Worm (Caenorhabditis elegans) whole organism, L2 larva: ENCODE data around the gene ZC190.7.
A peak's percentile ranks its signal among the peaks of the same experiment; 100 is the strongest.

ENCODE experiments used
- C34F6.9 ChIP-seq: fragments of 150-350 bp; optimal IDR thresholded peaks from 2 replicates; lab custom pipeline; 2014; ENCODE audit warnings: missing biosample characterization, missing genetic modification characterization
- F13H6.1 ChIP-seq: sonication (generic microtip); optimal IDR thresholded peaks from 2 replicates; lab custom pipeline; 2016; ENCODE audit warnings: missing genetic modification characterization, missing compliant biosample characterization
- R02D3.7 ChIP-seq: fragments of 150-350 bp; optimal IDR thresholded peaks from 2 replicates; lab custom pipeline; 2014; ENCODE audit warnings: missing biosample characterization, missing genetic modification characterization
- Y55F3AM.14 ChIP-seq: fragments of 200-800 bp; sonication (Bioruptor generic); optimal IDR thresholded peaks from 2 replicates; lab custom pipeline; 2018; ENCODE audit warnings: mild to moderate bottlenecking, missing genetic modification characterization, missing compliant biosample characterization
- ZK546.5 ChIP-seq: sonication (generic microtip); optimal IDR thresholded peaks from 2 replicates; lab custom pipeline; 2017; ENCODE audit warnings: missing biosample characterization, missing genetic modification characterization
- alr-1 ChIP-seq: fragments of 150-350 bp; optimal IDR thresholded peaks from 2 replicates; lab custom pipeline; 2014; ENCODE audit warnings: missing biosample characterization, missing genetic modification characterization
- aly-2 ChIP-seq: fragments of 150-350 bp; optimal IDR thresholded peaks from 2 replicates; lab custom pipeline; 2014; ENCODE audit warnings: missing biosample characterization, missing genetic modification characterization
- ama-1 ChIP-seq: fragments of 150-350 bp; optimal IDR thresholded peaks from 2 replicates; lab custom pipeline; 2018; ENCODE audit warnings: inconsistent platforms
- blmp-1 ChIP-seq: sonication (generic microtip); optimal IDR thresholded peaks from 2 replicates; lab custom pipeline; 2017; ENCODE audit warnings: missing genetic modification characterization, mild to moderate bottlenecking, missing compliant biosample characterization, antibody characterized with exemption, moderate library complexity; ENCODE audit not compliant: insufficient read depth
- ceh-16 ChIP-seq: fragments of 150-350 bp; optimal IDR thresholded peaks from 2 replicates; lab custom pipeline; 2014; ENCODE audit warnings: missing biosample characterization, missing genetic modification characterization
- ceh-82 ChIP-seq: fragments of 150-350 bp; optimal IDR thresholded peaks from 2 replicates; lab custom pipeline; 2014; ENCODE audit warnings: missing biosample characterization, missing genetic modification characterization
- crh-2 ChIP-seq: sonication (generic microtip); optimal IDR thresholded peaks from 2 replicates; lab custom pipeline; 2017; ENCODE audit warnings: missing biosample characterization, missing genetic modification characterization
- dmd-4 ChIP-seq: sonication (generic microtip); optimal IDR thresholded peaks from 2 replicates; lab custom pipeline; 2017; ENCODE audit warnings: missing biosample characterization, missing genetic modification characterization
- egl-27 ChIP-seq: sonication (generic microtip); optimal IDR thresholded peaks from 3 replicates; lab custom pipeline; 2017; ENCODE audit warnings: missing biosample characterization, missing genetic modification reagents, missing genetic modification characterization
- elt-1 ChIP-seq: fragments of 150-350 bp; optimal IDR thresholded peaks from 2 replicates; lab custom pipeline; 2014; ENCODE audit warnings: missing biosample characterization, missing genetic modification characterization
- elt-3 ChIP-seq: sonication (generic microtip); optimal IDR thresholded peaks from 2 replicates; lab custom pipeline; 2017; ENCODE audit warnings: missing biosample characterization, missing genetic modification characterization
- fos-1 ChIP-seq: fragments of 150-350 bp; optimal IDR thresholded peaks from 2 replicates; lab custom pipeline; 2014; ENCODE audit warnings: missing biosample characterization, missing genetic modification characterization
- gmeb-1 ChIP-seq: fragments of 150-350 bp; optimal IDR thresholded peaks from 2 replicates; lab custom pipeline; 2014; ENCODE audit warnings: missing biosample characterization, missing genetic modification characterization
- lin-11 ChIP-seq: fragments of 150-350 bp; sonication (generic microtip); optimal IDR thresholded peaks from 2 replicates; lab custom pipeline; 2014; ENCODE audit warnings: missing biosample characterization, missing genetic modification characterization, inconsistent platforms, mixed read lengths
- lin-13 ChIP-seq: fragments of 150-350 bp; optimal IDR thresholded peaks from 2 replicates; lab custom pipeline; 2014; ENCODE audit warnings: missing biosample characterization, missing genetic modification reagents, missing genetic modification characterization
- lin-39 ChIP-seq: fragments of 150-350 bp; optimal IDR thresholded peaks from 2 replicates; lab custom pipeline; 2014; ENCODE audit warnings: missing biosample characterization, missing genetic modification reagents, missing genetic modification characterization
- lsy-2 ChIP-seq, 2 experiments: fragments of 150-350 bp in 1 of 2; sonication (generic microtip) in 1 of 2; optimal IDR thresholded peaks; 2 replicates each; lab custom pipeline; 2014 to 2017; ENCODE audit warnings: missing biosample characterization in 2 of 2, missing genetic modification characterization in 2 of 2
- mab-5 ChIP-seq: fragments of 150-350 bp; optimal IDR thresholded peaks from 2 replicates; lab custom pipeline; 2014; ENCODE audit warnings: missing biosample characterization, missing genetic modification characterization
- mbf-1 ChIP-seq: sonication (generic microtip); optimal IDR thresholded peaks from 2 replicates; lab custom pipeline; 2017; ENCODE audit warnings: missing biosample characterization, missing genetic modification characterization
- mdl-1 ChIP-seq, 2 experiments: fragments of 150-350 bp in 1 of 2; sonication (generic microtip) in 1 of 2; optimal IDR thresholded peaks; 2 replicates each; lab custom pipeline; 2017; ENCODE audit warnings: missing biosample characterization in 2 of 2, missing genetic modification characterization in 2 of 2
- nhr-10 ChIP-seq: sonication (generic microtip); optimal IDR thresholded peaks from 2 replicates; lab custom pipeline; 2017; ENCODE audit warnings: missing biosample characterization, missing genetic modification characterization
- nhr-11 ChIP-seq: fragments of 150-350 bp; optimal IDR thresholded peaks from 2 replicates; lab custom pipeline; 2014; ENCODE audit warnings: missing biosample characterization, missing genetic modification characterization
- nhr-12 ChIP-seq: fragments of 150-350 bp; optimal IDR thresholded peaks from 2 replicates; lab custom pipeline; 2014; ENCODE audit warnings: missing biosample characterization, missing genetic modification characterization
- nhr-129 ChIP-seq: fragments of 150-350 bp; optimal IDR thresholded peaks from 2 replicates; lab custom pipeline; 2014; ENCODE audit warnings: missing biosample characterization, missing genetic modification characterization
- nhr-21 ChIP-seq: fragments of 150-350 bp; optimal IDR thresholded peaks from 2 replicates; lab custom pipeline; 2014; ENCODE audit warnings: missing biosample characterization, missing genetic modification characterization
- nhr-23 ChIP-seq: fragments of 150-350 bp; optimal IDR thresholded peaks from 2 replicates; lab custom pipeline; 2014; ENCODE audit warnings: missing biosample characterization, missing genetic modification reagents, missing genetic modification characterization
- nhr-237 ChIP-seq: fragments of 150-350 bp; optimal IDR thresholded peaks from 2 replicates; lab custom pipeline; 2014; ENCODE audit warnings: missing biosample characterization, missing genetic modification characterization
- nhr-25 ChIP-seq: fragments of 150-350 bp; sonication (generic microtip); optimal IDR thresholded peaks from 3 replicates; lab custom pipeline; 2014; ENCODE audit warnings: missing biosample characterization, missing genetic modification characterization
- nhr-6 ChIP-seq: fragments of 150-350 bp; optimal IDR thresholded peaks from 2 replicates; lab custom pipeline; 2014; ENCODE audit warnings: missing biosample characterization, missing genetic modification characterization
- nhr-77 ChIP-seq: fragments of 150-350 bp; optimal IDR thresholded peaks from 2 replicates; lab custom pipeline; 2014; ENCODE audit warnings: missing biosample characterization, missing genetic modification characterization
- peb-1 ChIP-seq: fragments of 150-350 bp; optimal IDR thresholded peaks from 2 replicates; lab custom pipeline; 2014; ENCODE audit warnings: missing biosample characterization, missing genetic modification characterization
- sem-4 ChIP-seq: fragments of 150-350 bp; optimal IDR thresholded peaks from 2 replicates; lab custom pipeline; 2014; ENCODE audit warnings: missing biosample characterization, missing genetic modification reagents, missing genetic modification characterization
- skn-1 ChIP-seq: sonication (generic microtip); optimal IDR thresholded peaks from 2 replicates; lab custom pipeline; 2017; ENCODE audit warnings: missing biosample characterization, missing genetic modification characterization
- sma-3 ChIP-seq: sonication (generic microtip); optimal IDR thresholded peaks from 2 replicates; lab custom pipeline; 2016; ENCODE audit warnings: missing genetic modification reagents, missing genetic modification characterization, missing compliant biosample characterization
- sma-9 ChIP-seq, 2 experiments: fragments of 150-350 bp in 1 of 2; sonication (generic microtip) in 1 of 2; optimal IDR thresholded peaks; 2 replicates each; lab custom pipeline; 2014 to 2016; ENCODE audit warnings: missing genetic modification characterization in 2 of 2, mild to moderate bottlenecking in 1 of 2, missing biosample characterization in 1 of 2, missing compliant biosample characterization in 1 of 2, missing genetic modification reagents in 1 of 2, moderate library complexity in 1 of 2
- snpc-4 ChIP-seq: fragments of 150-350 bp; optimal IDR thresholded peaks from 2 replicates; lab custom pipeline; 2014; ENCODE audit warnings: missing biosample characterization, missing genetic modification characterization
- unc-39 ChIP-seq: fragments of 150-350 bp; optimal IDR thresholded peaks from 2 replicates; lab custom pipeline; 2014; ENCODE audit warnings: missing biosample characterization, missing genetic modification characterization
- unc-55 ChIP-seq: fragments of 150-350 bp; sonication (generic microtip); optimal IDR thresholded peaks from 3 replicates; lab custom pipeline; 2014; ENCODE audit warnings: missing biosample characterization, missing genetic modification reagents, missing genetic modification characterization
- unc-62 ChIP-seq: fragments of 150-350 bp; optimal IDR thresholded peaks from 2 replicates; lab custom pipeline; 2014; ENCODE audit warnings: missing biosample characterization, missing genetic modification reagents, missing genetic modification characterization
- zag-1 ChIP-seq: fragments of 150-350 bp; optimal IDR thresholded peaks from 2 replicates; lab custom pipeline; 2014; ENCODE audit warnings: missing biosample characterization, missing genetic modification characterization
- ztf-1 ChIP-seq: fragments of 200-800 bp; sonication (Bioruptor generic); conservative IDR thresholded peaks from 2 replicates; pipeline ENCODE4 v1.3.6; 2022; ENCODE audit warnings: missing genetic modification characterization, missing compliant biosample characterization
- ztf-11 ChIP-seq: sonication (generic microtip); optimal IDR thresholded peaks from 2 replicates; lab custom pipeline; 2017; ENCODE audit warnings: missing biosample characterization, missing genetic modification characterization
- ztf-4 ChIP-seq: fragments of 150-350 bp; optimal IDR thresholded peaks from 2 replicates; lab custom pipeline; 2014; ENCODE audit warnings: missing biosample characterization, missing genetic modification characterization

Gene ZC190.7

DNA sequence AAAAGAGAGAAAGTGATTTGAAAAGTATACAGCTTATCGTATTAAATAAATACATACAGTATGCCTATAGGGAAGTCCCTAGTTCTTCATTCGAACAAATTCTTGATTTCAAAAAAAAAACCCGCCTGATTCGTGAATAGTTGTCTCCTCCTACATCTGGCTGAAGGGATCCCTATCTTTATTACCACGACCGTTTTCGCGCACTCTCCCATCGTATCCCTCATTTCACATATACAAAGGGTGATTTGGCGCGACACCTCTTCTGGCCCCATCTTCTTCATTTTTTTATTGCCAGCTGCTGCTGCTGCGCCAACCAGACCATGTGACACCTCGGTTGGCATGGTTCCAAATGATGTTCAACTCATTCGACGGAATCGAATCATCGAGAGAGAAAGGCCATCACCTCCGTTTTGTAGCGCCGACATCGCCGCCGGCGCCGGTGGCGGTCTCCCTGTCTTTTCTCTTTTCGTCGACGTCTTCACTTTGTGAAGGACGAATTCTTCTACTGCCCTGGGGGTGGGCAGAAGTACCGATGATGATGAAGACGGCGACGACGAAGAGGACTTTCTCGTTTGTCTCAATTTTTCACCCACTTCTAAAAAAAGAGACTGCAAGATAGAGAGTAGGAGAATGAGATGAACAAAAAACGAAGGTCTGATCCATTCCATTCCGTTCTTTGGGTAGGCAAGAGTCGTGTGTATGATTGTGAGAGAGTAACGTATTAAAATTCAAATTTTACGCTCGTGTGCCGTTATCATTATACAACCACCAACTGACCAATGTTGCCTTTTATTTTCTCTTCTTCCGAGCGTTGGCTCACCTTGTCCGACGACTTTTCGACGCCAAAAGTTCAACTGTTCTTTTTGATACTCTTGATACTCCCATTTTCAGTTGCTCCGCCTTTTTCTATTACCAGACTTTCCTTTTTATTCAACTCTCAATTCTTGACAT, 24.3 kb downstream of the ZC190.7 start:
- TF ChIP-seq ceh-16 (tag; lab: Kevin White, UChicago) (peak; percentile 43), nhr-237 (tag; lab: Kevin White, UChicago) (no peak), unc-62 (no peak), lsy-2 (tag; optimal IDR thresholded peaks at IDR 0.05; lab: Kevin White, UChicago) (peak in 1 of 2 experiments; percentile 21), ztf-1 (GFP tag; lab: Robert Waterston, UW) (no peak), nhr-10 (no peak), lin-13 (GFP tag; lab: Kevin White, UChicago) (no peak), aly-2 (tag; lab: Kevin White, UChicago) (no peak), ztf-11 (tag; lab: Kevin White, UChicago) (no peak), sem-4 (tag; lab: Kevin White, UChicago) (peak; percentile 76), nhr-21 (tag; lab: Kevin White, UChicago) (peak; percentile 56), egl-27 (tag; lab: Kevin White, UChicago) (peak; percentile 65), F13H6.1 (tag; lab: Kevin White, UChicago) (peak; percentile 54), sma-3 (GFP tag; lab: Kevin White, UChicago) (peak; percentile 82), nhr-23 (tag; lab: Kevin White, UChicago) (no peak), nhr-25 (tag; lab: Kevin White, UChicago) (peak; percentile 93), snpc-4 (tag; lab: Kevin White, UChicago) (no peak), zag-1 (tag; lab: Kevin White, UChicago) (no peak), ZK546.5 (no peak), mdl-1 (tag; optimal IDR thresholded peaks at IDR 0.05; lab: Kevin White, UChicago) (peak in 1 of 2 experiments; percentile 20), nhr-12 (tag; lab: Kevin White, UChicago) (no peak), fos-1 (tag; lab: Kevin White, UChicago) (no peak), ama-1 (no peak), nhr-6 (no peak), gmeb-1 (tag; lab: Kevin White, UChicago) (no peak), elt-1 (tag; lab: Kevin White, UChicago) (no peak), lin-11 (no peak), mbf-1 (no peak), Y55F3AM.14 (GFP tag; lab: Kevin White, UChicago) (peak; percentile 66), crh-2 (tag; lab: Kevin White, UChicago) (no peak), nhr-77 (tag; lab: Kevin White, UChicago) (no peak), lin-39 (no peak), sma-9 (GFP tag; optimal IDR thresholded peaks at IDR 0.05; lab: Kevin White, UChicago) (peak; percentile 81), sma-9 (tag; optimal IDR thresholded peaks at IDR 0.05; lab: Kevin White, UChicago) (no peak), peb-1 (tag; lab: Kevin White, UChicago) (no peak), nhr-129 (peak; percentile 35), unc-39 (no peak), ceh-82 (tag; lab: Kevin White, UChicago) (no peak), dmd-4 (tag; lab: Kevin White, UChicago) (no peak), C34F6.9 (tag; lab: Kevin White, UChicago) (no peak), skn-1 (tag; lab: Kevin White, UChicago) (no peak), elt-3 (tag; lab: Kevin White, UChicago) (no peak), R02D3.7 (tag; lab: Kevin White, UChicago) (no peak), mab-5 (no peak), nhr-11 (tag; lab: Kevin White, UChicago) (no peak), blmp-1 (tag; lab: Kevin White, UChicago) (peak; percentile 91), unc-55 (no peak), ztf-4 (no peak), alr-1 (no peak)
